Worm (Caenorhabditis elegans) whole organism, dauer: Measurements from ENCODE around the gene spe-27.

Experiments
- unc-62 ChIP-seq: sonication (generic microtip); optimal IDR thresholded peaks from 2 replicates; lab custom pipeline; 2017; ENCODE audit warnings: missing biosample characterization, missing genetic modification reagents, missing genetic modification characterization

spe-27 gene

ce11 chrIV:5865818-5866217 is at the start of gene spe-27:
Gene spe-27, minus strand, starts transcription at chrIV:5865918.
- TF ChIP-seq unc-62 (GFP tag; lab: Kevin White, UChicago): no peak

- TF ChIP-seq unc-62 (GFP tag; lab: Kevin White, UChicago): no peak
Measured at ce11 chrIV:5915152-5915551, 49.4 kb upstream of the spe-27 start.

- TF ChIP-seq unc-62 (GFP tag; lab: Kevin White, UChicago): no peak
Measured at ce11 chrIV:5903305-5903778, 37.6 kb upstream of the spe-27 start, which contains the start of gene H04M03.12. Gene H04M03.12, minus strand, starts transcription at chrIV:5903355.

- TF ChIP-seq unc-62 (GFP tag; lab: Kevin White, UChicago): no peak
Measured at ce11 chrIV:5902730-5903129, 37.0 kb upstream of the spe-27 start.

ce11 chrIV:5896341-5896740 is 30.6 kb upstream of the spe-27 start, which contains the start of gene pck-3:
Gene pck-3, plus strand, starts transcription at chrIV:5896641.
- no peak for TF ChIP-seq unc-62 (GFP tag; lab: Kevin White, UChicago)

- no peak for TF ChIP-seq unc-62 (GFP tag; lab: Kevin White, UChicago)
Measured at ce11 chrIV:5895190-5895589, 29.5 kb upstream of the spe-27 start, which contains the start of gene nspb-6. Gene nspb-6, plus strand, starts transcription at chrIV:5895490.

ce11 chrIV:5891265-5891664 is 25.5 kb upstream of the spe-27 start, which contains the start of gene H04M03.3:
Gene H04M03.3, plus strand, starts transcription at chrIV:5891565.
- TF ChIP-seq unc-62 (GFP tag; lab: Kevin White, UChicago): no peak

- TF ChIP-seq unc-62 (GFP tag; lab: Kevin White, UChicago): no peak
Measured at ce11 chrIV:5886605-5887004, 20.9 kb upstream of the spe-27 start.

ce11 chrIV:5885180-5885887 is 19.6 kb upstream of the spe-27 start, which contains the start of gene glf-1:
Gene glf-1, plus strand, starts transcription at chrIV:5885835.
- TF ChIP-seq unc-62 (GFP tag; lab: Kevin White, UChicago): no peak

- no peak for TF ChIP-seq unc-62 (GFP tag; lab: Kevin White, UChicago)
Measured at ce11 chrIV:5884500-5884899, 18.8 kb upstream of the spe-27 start, which contains the start of gene H04M03.11. Gene H04M03.11, minus strand, starts transcription at chrIV:5884600.

ce11 chrIV:5879853-5880252 is 14.1 kb upstream of the spe-27 start, which contains the start of gene srv-22:
Gene srv-22, minus strand, starts transcription at chrIV:5879953.
- TF ChIP-seq unc-62 (GFP tag; lab: Kevin White, UChicago): no peak

- no peak for TF ChIP-seq unc-62 (GFP tag; lab: Kevin White, UChicago)
Measured at ce11 chrIV:5877246-5877645, 11.5 kb upstream of the spe-27 start, which contains the start of gene srv-21. Gene srv-21, minus strand, starts transcription at chrIV:5877346.

- TF ChIP-seq unc-62 (GFP tag; lab: Kevin White, UChicago): no peak
Measured at ce11 chrIV:5873825-5874224, 8.1 kb upstream of the spe-27 start, which contains the start of gene srv-19. Gene srv-19, minus strand, starts transcription at chrIV:5873925.

ce11 chrIV:5870072-5870471 is 4.4 kb upstream of the spe-27 start, which contains the start of gene srv-17:
Gene srv-17, minus strand, starts transcription at chrIV:5870172.
- no peak for TF ChIP-seq unc-62 (GFP tag; lab: Kevin White, UChicago)

ce11 chrIV:5869354-5869753 is 3.6 kb upstream of the spe-27 start:
- TF ChIP-seq unc-62 (GFP tag; lab: Kevin White, UChicago): no peak

- no peak for TF ChIP-seq unc-62 (GFP tag; lab: Kevin White, UChicago)
Measured at ce11 chrIV:5867189-5867588, 1.5 kb upstream of the spe-27 start, which contains the start of gene C06E7.88. Gene C06E7.88, minus strand, starts transcription at chrIV:5867289.
